Fruit fly (Drosophila melanogaster): ENCODE measurements around the gene CG14664.

Gene CG14664

dm6 chr3R:5214162-5214916, 9.6 kb upstream of the CG14664 start:
- TF ChIP-seq CTCF (optimal IDR thresholded peaks at IDR 0.05) (no peak), CG8478 (optimal IDR thresholded peaks at IDR 0.05) (no peak)

- no peak for TF ChIP-seq CG8478 (optimal IDR thresholded peaks at IDR 0.05)
- TF ChIP-seq CTCF (optimal IDR thresholded peaks at IDR 0.05) = no peak
These were observed 8.3 kb upstream of the CG14664 start for dm6 chr3R:5215334-5216307.

- no peak for TF ChIP-seq CG8478 (optimal IDR thresholded peaks at IDR 0.05)
- TF ChIP-seq CTCF (optimal IDR thresholded peaks at IDR 0.05) = peak; percentile 82 to 85
These were observed 7.6 kb upstream of the CG14664 start for dm6 chr3R:5216308-5216765.

- TF ChIP-seq CG8478 (optimal IDR thresholded peaks at IDR 0.05) (no peak), CTCF (optimal IDR thresholded peaks at IDR 0.05) (peak; percentile 53 to 66)
These were observed 6.6 kb upstream of the CG14664 start, which contains the start of gene cno for dm6 chr3R:5217278-5217714. Gene cno, minus strand, starts transcription at chr3R:5217456.

dm6 chr3R:5219466-5219865, 4.5 kb upstream of the CG14664 start, which contains the start of the genes Prosbeta2R2 and CG1116:
Gene Prosbeta2R2, minus strand, starts transcription at chr3R:5219528.
Gene CG1116, plus strand, starts transcription at chr3R:5219657.
- TF ChIP-seq CG8478 (optimal IDR thresholded peaks at IDR 0.05) (no peak), CTCF (optimal IDR thresholded peaks at IDR 0.05) (no peak)

- TF ChIP-seq CG8478 (optimal IDR thresholded peaks at IDR 0.05) (no peak), CTCF (optimal IDR thresholded peaks at IDR 0.05) (no peak)
These were observed 804 bp upstream of the CG14664 start, which contains the start of gene CG2604 for dm6 chr3R:5223135-5223534. Gene CG2604, minus strand, starts transcription at chr3R:5223365.

- no peak for TF ChIP-seq CG8478 (optimal IDR thresholded peaks at IDR 0.05)
- no peak for TF ChIP-seq CTCF (optimal IDR thresholded peaks at IDR 0.05)
These were observed 2.1 kb downstream of the CG14664 start, which contains the start of gene Vps37B for dm6 chr3R:5226025-5226424. Gene Vps37B, plus strand, starts transcription at chr3R:5226158.

dm6 chr3R:5229458-5229857, 5.5 kb downstream of the CG14664 start:
- no peak for TF ChIP-seq CG8478 (optimal IDR thresholded peaks at IDR 0.05)
- TF ChIP-seq CTCF (optimal IDR thresholded peaks at IDR 0.05) = no peak

dm6 chr3R:5231383-5232196, 7.7 kb downstream of the CG14664 start:
- no peak for TF ChIP-seq CTCF (optimal IDR thresholded peaks at IDR 0.05)
- TF ChIP-seq CG8478 (optimal IDR thresholded peaks at IDR 0.05) = no peak

- TF ChIP-seq CG8478 (optimal IDR thresholded peaks at IDR 0.05) = no peak
- TF ChIP-seq CTCF (optimal IDR thresholded peaks at IDR 0.05) = peak in 1 of 2 experiments; percentile 2
These were observed 8.3 kb downstream of the CG14664 start, which contains the start of the genes Kat60 and Mms19 for dm6 chr3R:5232197-5232607. Gene Kat60, minus strand, starts transcription at chr3R:5232209. Gene Mms19, plus strand, starts transcription at chr3R:5232543.

dm6 chr3R:5237215-5237614, 13.3 kb downstream of the CG14664 start, which contains the start of gene rtp:
Gene rtp, minus strand, starts transcription at chr3R:5237315.
- no peak for TF ChIP-seq CG8478 (optimal IDR thresholded peaks at IDR 0.05)
- TF ChIP-seq CTCF (optimal IDR thresholded peaks at IDR 0.05) = no peak

- no peak for TF ChIP-seq CG8478 (optimal IDR thresholded peaks at IDR 0.05)
- no peak for TF ChIP-seq CTCF (optimal IDR thresholded peaks at IDR 0.05)
These were observed 16.8 kb downstream of the CG14664 start, which contains the start of gene CG33293 for dm6 chr3R:5240721-5241120. Gene CG33293, minus strand, starts transcription at chr3R:5240735.

dm6 chr3R:5246950-5247349, 23.0 kb downstream of the CG14664 start:
- TF ChIP-seq CG8478 (optimal IDR thresholded peaks at IDR 0.05) (no peak), CTCF (optimal IDR thresholded peaks at IDR 0.05) (no peak)

- TF ChIP-seq CTCF (optimal IDR thresholded peaks at IDR 0.05) = no peak
- no peak for TF ChIP-seq CG8478 (optimal IDR thresholded peaks at IDR 0.05)
These were observed 25.4 kb downstream of the CG14664 start for dm6 chr3R:5249308-5249707.

Data from S2 (cell line).